Fruit fly (Drosophila melanogaster) whole organism, embryonic: ENCODE results near the gene CAH6.

Experiments
- Abd-B ChIP-seq: fragments of 200-800 bp; sonication (Bioruptor generic); optimal IDR thresholded peaks from 2 replicates; lab custom pipeline; 2018; ENCODE audit warnings: missing biosample characterization, mild to moderate bottlenecking, missing genetic modification characterization, moderate library complexity
- Sry-δ ChIP-seq: fragments of 200-800 bp; sonication (Bioruptor generic); optimal IDR thresholded peaks from 2 replicates; lab custom pipeline; 2016; ENCODE audit warnings: missing biosample characterization, missing genetic modification characterization
- run ChIP-seq: fragments of 200-800 bp; sonication (Bioruptor generic); optimal IDR thresholded peaks from 3 replicates; lab custom pipeline; 2018; ENCODE audit warnings: missing biosample characterization, mild to moderate bottlenecking, missing genetic modification characterization

DNA sequence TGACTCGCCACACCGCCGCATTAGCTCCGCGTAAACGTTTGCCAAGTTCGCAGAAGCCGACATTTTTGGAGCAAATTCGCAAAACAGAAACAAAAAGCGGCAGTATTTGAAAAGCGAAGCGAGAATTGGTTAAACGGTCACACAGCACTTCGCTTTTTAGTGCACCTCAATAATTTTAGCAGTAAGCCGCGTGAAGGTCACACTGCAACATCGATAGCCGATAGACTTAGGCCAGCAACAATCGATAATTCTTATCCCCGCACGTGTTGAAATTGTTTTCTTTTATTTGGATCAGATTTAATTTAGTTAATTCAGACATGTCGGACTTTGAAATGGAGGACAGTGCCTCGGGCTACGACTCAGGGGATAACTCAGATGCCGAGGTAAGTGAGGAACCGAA, 44.2 kb upstream of the CAH6 start, which contains the start of the genes Zwilch and CG1542:
- TF ChIP-seq run (tag; lab: Kevin White, UChicago) (no peak), Abd-B (GFP tag; lab: Kevin White, UChicago) (peak; percentile 45), Sry-δ (GFP tag; lab: Kevin White, UChicago) (peak; percentile 79)
